Worm (Caenorhabditis elegans) whole organism, L4 larva: Measurements from ENCODE around the gene T28A11.20.

ENCODE experiments used
- aha-1 ChIP-seq: fragments of 150-350 bp; peaks from one replicate; lab custom pipeline; 2014; ENCODE audit warnings: missing biosample characterization, missing genetic modification characterization
- egl-27 ChIP-seq: sonication (generic microtip); optimal IDR thresholded peaks from 3 replicates; lab custom pipeline; 2017; ENCODE audit warnings: missing biosample characterization, missing genetic modification reagents, missing genetic modification characterization
- snpc-4 ChIP-seq: fragments of 150-350 bp; optimal IDR thresholded peaks from 2 replicates; lab custom pipeline; 2014; ENCODE audit warnings: missing biosample characterization, missing genetic modification characterization
- zag-1 ChIP-seq: fragments of 150-350 bp; optimal IDR thresholded peaks from 2 replicates; lab custom pipeline; 2014; ENCODE audit warnings: missing biosample characterization, missing genetic modification characterization
- zfp-2 ChIP-seq: sonication (generic microtip); optimal IDR thresholded peaks from 2 replicates; lab custom pipeline; 2016; ENCODE audit warnings: mild to moderate bottlenecking, missing genetic modification characterization, missing compliant biosample characterization

DNA sequence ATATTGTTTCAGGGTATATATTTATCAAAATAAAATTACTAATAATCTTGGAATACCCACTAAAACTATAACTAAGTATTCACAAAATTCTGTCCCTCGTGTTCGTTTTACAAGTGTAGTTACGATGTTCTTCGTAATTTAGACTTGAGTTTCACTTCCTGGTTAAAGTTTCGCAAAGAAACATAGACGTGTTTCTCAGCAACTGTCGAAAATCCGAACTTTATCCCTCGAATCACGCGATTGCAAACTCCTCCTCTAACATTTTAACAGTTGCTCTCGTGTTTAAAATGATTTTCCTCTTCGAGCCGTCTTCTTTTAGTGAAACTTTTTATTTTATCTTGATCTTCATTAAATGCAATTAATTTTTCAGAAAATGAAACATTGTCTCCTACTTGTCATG is 7.0 kb upstream of the T28A11.20 start, which contains the start of gene T28A11.2:
- TF ChIP-seq snpc-4 (tag; lab: Kevin White, UChicago) (no peak), aha-1 (tag; lab: Kevin White, UChicago) (no peak), egl-27 (tag; lab: Kevin White, UChicago) (no peak), zfp-2 (tag; lab: Kevin White, UChicago) (no peak), zag-1 (tag; lab: Kevin White, UChicago) (no peak)
